Fruit fly (Drosophila melanogaster): Measurements from ENCODE around the gene gNacalpha.

dm6 chr2L:1066330-1066729, 29.3 kb downstream of the gNacalpha start:
- no peak for TF ChIP-seq CG8478 (optimal IDR thresholded peaks at IDR 0.05)
- no peak for TF ChIP-seq CTCF (optimal IDR thresholded peaks at IDR 0.05)
